Worm (Caenorhabditis elegans): ENCODE results near the gene ZC190.5.

DNA sequence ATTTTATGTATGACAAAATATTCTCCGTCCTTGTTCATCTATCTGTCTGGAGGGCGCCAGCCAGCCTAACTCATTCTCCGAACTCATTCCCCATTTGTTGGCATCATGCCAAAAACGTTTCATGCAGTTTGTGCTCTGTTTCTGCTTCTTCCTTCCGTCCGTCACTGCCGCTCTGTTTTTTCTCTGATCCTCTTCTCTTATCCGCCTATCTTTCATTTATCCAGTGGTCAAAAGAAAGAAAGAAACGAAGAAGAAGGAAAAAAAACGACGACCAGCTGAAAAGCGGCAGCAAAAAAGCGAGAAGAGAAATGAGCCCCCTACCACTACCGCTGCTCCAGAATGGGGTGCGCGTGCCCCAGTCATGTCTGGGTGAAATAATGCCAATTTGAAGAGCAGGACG, 10.4 kb downstream of the ZC190.5 start:
- no peak for TF ChIP-seq C08G9.2 (tag; optimal IDR thresholded peaks at IDR 0.05)
- no peak for TF ChIP-seq pha-4 (tag; optimal IDR thresholded peaks at IDR 0.05)
- no peak for TF ChIP-seq rnt-1 (tag; optimal IDR thresholded peaks at IDR 0.05)
- no peak for TF ChIP-seq fkh-6 (tag; optimal IDR thresholded peaks at IDR 0.05)
- TF ChIP-seq hlh-13 (GFP tag; optimal IDR thresholded peaks at IDR 0.05), result no peak
- TF ChIP-seq ceh-2 (tag; optimal IDR thresholded peaks at IDR 0.05), result no peak
- TF ChIP-seq nfya-1 (tag; optimal IDR thresholded peaks at IDR 0.05), result no peak
- TF ChIP-seq elt-2 (tag; optimal IDR thresholded peaks at IDR 0.05), result no peak
- no peak for TF ChIP-seq C38D4.7 (GFP tag; optimal IDR thresholded peaks at IDR 0.05)
- no peak for TF ChIP-seq ceh-14 (tag; optimal IDR thresholded peaks at IDR 0.05)
